Fruit fly (Drosophila melanogaster) whole organism, pupa: Measurements from ENCODE around the gene CG5191.
A peak's percentile ranks its signal among the peaks of the same experiment; 100 is the strongest.

Experiments
- CG10348 ChIP-seq: fragments of 200-800 bp; sonication (Bioruptor generic); IDR thresholded peaks from 2 replicates; pipeline ENCODE4 v1.3.6; 2022; ENCODE audit warnings: missing biosample characterization, missing genetic modification characterization
- CG12605 ChIP-seq: fragments of 200-800 bp; sonication (Bioruptor generic); IDR thresholded peaks from 2 replicates; pipeline ENCODE4 v1.3.6; 2022; ENCODE audit warnings: missing biosample characterization, missing genetic modification characterization
- CG13204 ChIP-seq: fragments of 200-800 bp; sonication (Bioruptor generic); optimal IDR thresholded peaks from 2 replicates; lab custom pipeline; 2018; ENCODE audit warnings: missing biosample characterization, mild to moderate bottlenecking, missing genetic modification characterization, moderate library complexity
- CG14655 ChIP-seq: fragments of 200-800 bp; sonication (Bioruptor generic); optimal IDR thresholded peaks from 3 replicates; lab custom pipeline; 2017; ENCODE audit warnings: mild to moderate bottlenecking, missing biosample characterization, missing genetic modification reagents, missing genetic modification characterization
- CG15710 ChIP-seq: fragments of 200-800 bp; sonication (Bioruptor generic); optimal IDR thresholded peaks from 2 replicates; lab custom pipeline; 2018; ENCODE audit warnings: missing biosample characterization, mild to moderate bottlenecking, missing genetic modification characterization, moderate library complexity
- CG17806 ChIP-seq: fragments of 200-800 bp; sonication (Bioruptor generic); optimal IDR thresholded peaks from 2 replicates; lab custom pipeline; 2018; ENCODE audit warnings: missing biosample characterization, mild to moderate bottlenecking, missing genetic modification characterization, moderate library complexity
- CG32121 ChIP-seq: fragments of 200-800 bp; sonication (Bioruptor generic); IDR thresholded peaks from 2 replicates; pipeline ENCODE4 v1.3.6; 2022; ENCODE audit warnings: missing biosample characterization, missing genetic modification characterization
- CG34367 ChIP-seq: fragments of 200-800 bp; sonication (Bioruptor generic); optimal IDR thresholded peaks from 2 replicates; lab custom pipeline; 2018; ENCODE audit warnings: missing biosample characterization, mild to moderate bottlenecking, missing genetic modification characterization
- CG4496 ChIP-seq: fragments of 200-800 bp; sonication (Bioruptor generic); IDR thresholded peaks from 3 replicates; pipeline ENCODE4 v1.3.6; 2022; ENCODE audit warnings: missing biosample characterization, missing genetic modification characterization
- CG8159 ChIP-seq: fragments of 200-800 bp; sonication (Bioruptor generic); optimal IDR thresholded peaks from 3 replicates; lab custom pipeline; 2018; ENCODE audit warnings: missing biosample characterization, mild to moderate bottlenecking, missing genetic modification characterization, moderate library complexity
- CG8301 ChIP-seq: fragments of 200-800 bp; sonication (Bioruptor generic); optimal IDR thresholded peaks from 2 replicates; lab custom pipeline; 2018; ENCODE audit warnings: missing biosample characterization, mild to moderate bottlenecking, missing genetic modification characterization
- CG9948 ChIP-seq: fragments of 200-800 bp; sonication (Bioruptor generic); optimal IDR thresholded peaks from 2 replicates; lab custom pipeline; 2018; ENCODE audit warnings: missing biosample characterization, mild to moderate bottlenecking, missing genetic modification characterization, moderate library complexity
- D1 ChIP-seq: fragments of 200-800 bp; sonication (Bioruptor generic); optimal IDR thresholded peaks from 2 replicates; lab custom pipeline; 2018; ENCODE audit warnings: missing biosample characterization, mild to moderate bottlenecking, missing genetic modification characterization, moderate library complexity
- EcR ChIP-seq: fragments of 200-800 bp; sonication (Bioruptor generic); optimal IDR thresholded peaks from 3 replicates; lab custom pipeline; 2019; ENCODE audit warnings: missing biosample characterization, missing genetic modification characterization, mild to moderate bottlenecking, moderate library complexity, missing genetic modification reagents
- Ets98B ChIP-seq: fragments of 200-800 bp; sonication (Bioruptor generic); IDR thresholded peaks from 2 replicates; pipeline ENCODE4 v1.3.6; 2022; ENCODE audit warnings: missing biosample characterization, missing genetic modification characterization
- Pif1A ChIP-seq: fragments of 200-800 bp; sonication (Bioruptor generic); optimal IDR thresholded peaks from 3 replicates; lab custom pipeline; 2016; ENCODE audit warnings: missing biosample characterization, missing genetic modification characterization
- Pif1B ChIP-seq: fragments of 200-800 bp; sonication (Bioruptor generic); optimal IDR thresholded peaks from 3 replicates; lab custom pipeline; 2016; ENCODE audit warnings: missing biosample characterization, missing genetic modification characterization
- Snoo ChIP-seq: fragments of 200-800 bp; sonication (Bioruptor generic); optimal IDR thresholded peaks from 3 replicates; lab custom pipeline; 2017; ENCODE audit warnings: missing biosample characterization, mild to moderate bottlenecking, missing genetic modification characterization, inconsistent platforms
- fd96Ca ChIP-seq: fragments of 200-800 bp; sonication (Bioruptor generic); IDR thresholded peaks from 3 replicates; pipeline ENCODE4 v1.3.6; 2022; ENCODE audit warnings: missing biosample characterization, missing genetic modification characterization
- gl ChIP-seq: fragments of 200-800 bp; sonication (Bioruptor generic); optimal IDR thresholded peaks from 2 replicates; lab custom pipeline; 2018; ENCODE audit warnings: missing biosample characterization, mild to moderate bottlenecking, missing genetic modification characterization
- rn ChIP-seq: fragments of 200-800 bp; sonication (Bioruptor generic); IDR thresholded peaks from 2 replicates; pipeline ENCODE4 v1.3.6; 2022; ENCODE audit warnings: missing biosample characterization, missing genetic modification characterization

The CG5191 gene

DNA sequence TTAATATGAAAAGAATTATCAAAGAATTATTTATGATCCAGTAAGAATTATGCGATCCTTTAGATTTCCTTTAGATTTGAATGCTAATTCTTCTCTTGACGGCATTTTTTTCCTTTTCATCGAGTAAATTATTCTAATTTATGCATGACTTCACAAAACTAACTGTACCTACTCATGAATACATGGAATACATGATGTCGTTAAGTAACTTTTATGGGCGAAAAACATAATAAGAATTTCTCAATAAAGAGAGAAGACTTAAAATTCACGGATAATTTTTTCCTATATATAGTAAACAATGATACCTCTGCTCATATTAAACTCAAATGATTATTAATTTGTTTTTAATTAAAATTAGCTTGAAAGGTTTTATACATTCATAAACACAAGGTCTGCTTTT lies 35.2 kb downstream of the CG5191 start:
- TF ChIP-seq Ets98B (GFP tag; lab: Robert Waterston, UW) (no peak), Pif1A (GFP tag; lab: Kevin White, UChicago) (no peak)

DNA sequence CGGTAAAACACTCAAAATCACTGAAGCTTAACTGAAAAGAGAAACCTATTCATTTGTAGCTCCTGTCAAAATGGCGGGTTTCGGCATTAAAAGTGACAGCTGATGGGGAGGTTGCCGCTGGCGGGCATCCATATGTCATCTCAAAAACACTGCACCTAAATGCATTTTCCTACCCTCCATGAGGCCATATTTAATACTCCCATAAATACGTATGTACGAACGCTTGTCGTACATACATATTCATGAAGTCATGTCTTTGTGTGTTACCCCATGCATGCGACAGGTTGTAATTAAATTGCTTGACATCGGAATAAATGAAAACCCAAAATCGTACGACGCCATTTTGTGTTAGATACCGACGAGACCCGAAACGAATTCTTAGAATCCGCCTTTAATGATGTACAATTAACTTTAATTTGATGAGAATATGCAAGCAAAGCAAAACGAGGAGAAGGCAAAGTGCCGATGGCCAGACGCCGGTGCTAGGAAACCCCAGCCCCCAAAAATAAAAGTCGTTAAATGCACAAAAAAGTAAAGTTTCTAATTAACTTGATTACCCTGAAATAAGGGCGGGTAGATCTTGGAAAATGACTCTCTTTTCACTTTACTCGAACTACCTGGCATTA lies 35.8 kb downstream of the CG5191 start:
- TF ChIP-seq CG17806 (tag; lab: Kevin White, UChicago) = no peak
- no peak for TF ChIP-seq CG14655 (GFP tag; lab: Kevin White, UChicago)
- TF ChIP-seq CG8301 (tag; lab: Kevin White, UChicago) = no peak
- no peak for TF ChIP-seq CG8159 (tag; lab: Kevin White, UChicago)
- no peak for TF ChIP-seq Pif1A (GFP tag; lab: Kevin White, UChicago)
- no peak for TF ChIP-seq D1 (tag; lab: Kevin White, UChicago)
- no peak for TF ChIP-seq EcR
- no peak for TF ChIP-seq Ets98B (GFP tag; lab: Robert Waterston, UW)
- no peak for TF ChIP-seq CG34367
- TF ChIP-seq CG13204 (GFP tag; lab: Kevin White, UChicago) = no peak
- TF ChIP-seq CG32121 (GFP tag; lab: Robert Waterston, UW) = no peak
- no peak for TF ChIP-seq Pif1B (GFP tag; lab: Kevin White, UChicago)
- TF ChIP-seq CG9948 (tag; lab: Kevin White, UChicago) = no peak
- no peak for TF ChIP-seq CG4496 (GFP tag; lab: Robert Waterston, UW)
- TF ChIP-seq CG12605 (GFP tag; lab: Robert Waterston, UW) = no peak
- TF ChIP-seq CG15710 (tag; lab: Kevin White, UChicago) = no peak
- no peak for TF ChIP-seq CG10348 (GFP tag; lab: Robert Waterston, UW)
- no peak for TF ChIP-seq fd96Ca (GFP tag; lab: Robert Waterston, UW)
- TF ChIP-seq gl (tag; lab: Kevin White, UChicago) = no peak

DNA sequence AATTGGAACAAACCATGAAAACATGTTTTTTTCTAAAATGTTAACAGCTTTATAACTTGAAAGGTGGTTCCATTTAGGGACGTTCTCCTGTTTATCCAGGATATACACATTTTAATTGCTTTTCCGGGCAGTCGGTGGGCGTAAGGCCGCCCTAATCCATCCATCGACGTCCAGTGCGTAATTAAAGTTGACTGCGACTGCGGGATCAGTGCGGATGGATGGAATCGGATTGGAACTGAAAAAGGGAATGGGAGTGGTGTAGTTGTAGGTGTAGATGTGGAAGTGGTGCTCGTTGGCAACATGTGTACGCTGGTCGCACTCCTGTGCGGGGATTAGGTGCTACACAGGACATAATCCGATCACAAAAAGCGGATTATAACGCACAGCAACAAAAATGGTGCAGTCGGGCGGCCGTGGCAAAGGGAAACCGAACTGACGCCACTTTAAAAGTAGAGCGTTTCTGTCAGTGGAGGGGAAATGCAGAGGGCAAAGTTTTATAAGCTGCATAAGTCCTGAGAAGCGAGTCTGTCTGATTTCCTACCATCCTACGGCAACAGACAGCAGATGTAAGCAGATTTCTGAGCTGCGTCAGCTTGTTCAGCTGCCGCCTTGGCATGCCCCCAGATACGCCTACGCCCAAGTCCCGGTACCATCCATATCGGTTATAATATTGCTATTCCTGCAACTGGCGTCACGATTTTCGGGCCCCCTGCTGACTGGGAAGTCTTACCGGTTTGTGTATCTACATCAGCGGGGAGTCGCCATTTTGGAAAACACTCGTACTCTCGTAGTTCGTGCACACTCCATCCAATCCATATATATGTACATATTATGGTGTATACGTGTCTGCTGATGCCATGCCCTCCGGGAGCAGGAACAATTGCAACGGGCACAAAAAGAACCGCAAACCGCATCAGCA lies 37.0 kb downstream of the CG5191 start:
- peak; percentile 41 for TF ChIP-seq CG13204 (GFP tag; lab: Kevin White, UChicago)
- TF ChIP-seq CG17806 (tag; lab: Kevin White, UChicago) = no peak
- TF ChIP-seq, all 21 proteins: peak for 1

DNA sequence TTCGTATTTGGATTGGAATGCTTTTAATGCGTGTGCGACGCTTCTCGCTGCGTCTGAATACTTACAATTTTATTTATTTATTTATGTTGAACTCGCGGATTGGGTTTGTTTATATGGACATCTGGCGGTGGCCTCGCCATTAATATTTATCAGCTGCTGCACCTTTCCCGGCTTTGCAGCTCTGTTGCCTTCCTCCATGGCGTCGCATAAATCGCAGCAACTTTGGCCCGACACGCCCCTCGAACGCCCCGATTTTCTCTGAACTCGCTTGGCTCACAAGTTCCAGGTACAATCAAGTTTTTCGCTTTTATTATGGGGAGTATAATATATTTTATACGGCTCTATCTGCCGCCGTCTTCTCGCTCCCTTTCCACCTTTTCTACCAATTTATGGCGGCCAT lies 39.4 kb downstream of the CG5191 start:
- TF ChIP-seq Snoo (tag; lab: Kevin White, UChicago) = no peak
- no peak for TF ChIP-seq Pif1B (GFP tag; lab: Kevin White, UChicago)
- no peak for TF ChIP-seq Ets98B (GFP tag; lab: Robert Waterston, UW)
- no peak for TF ChIP-seq CG14655 (GFP tag; lab: Kevin White, UChicago)
- no peak for TF ChIP-seq CG4496 (GFP tag; lab: Robert Waterston, UW)
- TF ChIP-seq fd96Ca (GFP tag; lab: Robert Waterston, UW) = no peak
- TF ChIP-seq CG9948 (tag; lab: Kevin White, UChicago) = no peak
- no peak for TF ChIP-seq D1 (tag; lab: Kevin White, UChicago)
- no peak for TF ChIP-seq CG34367
- no peak for TF ChIP-seq CG8159 (tag; lab: Kevin White, UChicago)
- no peak for TF ChIP-seq rn (GFP tag; lab: Robert Waterston, UW)
- no peak for TF ChIP-seq CG10348 (GFP tag; lab: Robert Waterston, UW)
- no peak for TF ChIP-seq EcR
- no peak for TF ChIP-seq CG8301 (tag; lab: Kevin White, UChicago)
- TF ChIP-seq CG15710 (tag; lab: Kevin White, UChicago) = no peak
- TF ChIP-seq CG32121 (GFP tag; lab: Robert Waterston, UW) = no peak

DNA sequence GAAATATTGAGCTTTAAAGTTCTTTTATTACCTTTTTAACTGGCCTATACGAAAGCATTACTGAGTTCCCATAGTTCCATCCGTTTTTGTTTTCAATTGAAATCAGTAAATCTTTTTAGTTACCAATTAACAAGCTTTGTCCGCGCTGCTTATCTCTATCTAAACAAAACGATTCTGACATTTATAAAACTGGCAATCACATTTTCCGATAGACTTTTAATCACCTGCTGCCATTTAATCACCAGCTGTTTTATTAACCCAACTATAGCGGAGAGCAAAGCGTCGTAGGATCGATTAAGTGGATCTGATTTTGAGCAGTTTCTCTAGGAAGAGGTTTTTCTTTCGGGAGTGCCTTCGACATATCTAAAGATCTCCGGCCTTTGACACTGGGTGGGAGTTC lies 41.9 kb downstream of the CG5191 start:
- no peak for TF ChIP-seq EcR
- no peak for TF ChIP-seq CG8159 (tag; lab: Kevin White, UChicago)
- TF ChIP-seq CG10348 (GFP tag; lab: Robert Waterston, UW) = no peak
- TF ChIP-seq Pif1A (GFP tag; lab: Kevin White, UChicago) = no peak
- TF ChIP-seq CG9948 (tag; lab: Kevin White, UChicago) = no peak
- no peak for TF ChIP-seq CG17806 (tag; lab: Kevin White, UChicago)
- no peak for TF ChIP-seq CG14655 (GFP tag; lab: Kevin White, UChicago)
- no peak for TF ChIP-seq CG12605 (GFP tag; lab: Robert Waterston, UW)
- TF ChIP-seq CG15710 (tag; lab: Kevin White, UChicago) = no peak
- TF ChIP-seq fd96Ca (GFP tag; lab: Robert Waterston, UW) = no peak
- TF ChIP-seq CG32121 (GFP tag; lab: Robert Waterston, UW) = no peak
- no peak for TF ChIP-seq Pif1B (GFP tag; lab: Kevin White, UChicago)
- TF ChIP-seq CG4496 (GFP tag; lab: Robert Waterston, UW) = no peak
- no peak for TF ChIP-seq rn (GFP tag; lab: Robert Waterston, UW)
- TF ChIP-seq Snoo (tag; lab: Kevin White, UChicago) = no peak
- no peak for TF ChIP-seq gl (tag; lab: Kevin White, UChicago)
- no peak for TF ChIP-seq CG13204 (GFP tag; lab: Kevin White, UChicago)
- TF ChIP-seq D1 (tag; lab: Kevin White, UChicago) = no peak
- no peak for TF ChIP-seq CG34367
